Worm (Caenorhabditis elegans) whole organism, early embryonic: Measurements from ENCODE around the gene H12D21.10.

Source experiments
- aly-1 ChIP-seq: sonication (generic microtip); optimal IDR thresholded peaks from 2 replicates; lab custom pipeline; 2016; ENCODE audit warnings: missing genetic modification characterization, missing compliant biosample characterization
- ceh-13 ChIP-seq: fragments of 200-800 bp; sonication (Bioruptor generic); optimal IDR thresholded peaks from 2 replicates; lab custom pipeline; 2018; ENCODE audit warnings: mild to moderate bottlenecking, missing genetic modification characterization, missing compliant biosample characterization

DNA sequence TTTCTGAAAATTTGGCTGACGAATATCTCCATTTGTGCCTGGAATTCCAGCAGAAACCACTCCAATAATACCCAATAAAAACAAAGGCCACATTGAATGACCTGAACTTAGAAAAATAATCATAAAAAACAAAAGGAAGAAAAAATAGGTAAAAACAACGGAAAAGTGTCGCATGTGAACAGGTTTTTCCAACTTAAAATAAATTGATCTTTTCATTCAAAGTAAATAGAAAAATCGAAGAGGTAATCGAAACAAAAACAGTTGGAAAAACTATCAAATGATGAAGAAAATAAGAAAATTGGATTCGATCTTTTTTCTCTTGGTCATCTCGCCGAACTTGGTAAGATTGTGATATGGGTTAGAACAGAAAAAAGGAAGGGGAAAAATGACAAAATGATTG lies 21.9 kb downstream of the H12D21.10 start, which contains the start of gene zmp-4:
- TF ChIP-seq aly-1 (tag; lab: Kevin White, UChicago), result no peak
- no peak for TF ChIP-seq ceh-13 (GFP tag; lab: Kevin White, UChicago)
